Fruit fly (Drosophila melanogaster) whole organism, embryonic: ENCODE results near the gene Acsx3.

Source experiments
- Bteb2 ChIP-seq: fragments of 200-800 bp; sonication (Bioruptor generic); optimal IDR thresholded peaks from 2 replicates; lab custom pipeline; 2016; ENCODE audit warnings: missing biosample characterization, missing genetic modification characterization
- CG10654 ChIP-seq: fragments of 200-800 bp; sonication (Bioruptor generic); optimal IDR thresholded peaks from 2 replicates; lab custom pipeline; 2016; ENCODE audit warnings: missing biosample characterization, missing genetic modification characterization
- CG30403 ChIP-seq: fragments of 200-800 bp; sonication (Bioruptor generic); optimal IDR thresholded peaks from 3 replicates; lab custom pipeline; 2016; ENCODE audit warnings: missing biosample characterization, missing genetic modification characterization
- Dll ChIP-seq: fragments of 200-800 bp; sonication (Bioruptor generic); IDR thresholded peaks from 4 replicates; pipeline ENCODE4 v1.3.6; 2022; ENCODE audit warnings: missing biosample characterization, missing genetic modification characterization; ENCODE audit not compliant: partially characterized antibody
- Gug ChIP-seq: fragments of 200-800 bp; sonication (Bioruptor generic); IDR thresholded peaks from 4 replicates; pipeline ENCODE4 v1.3.6; 2022; ENCODE audit warnings: missing biosample characterization, missing genetic modification characterization
- Max ChIP-seq: fragments of 200-800 bp; sonication (Bioruptor generic); optimal IDR thresholded peaks from 2 replicates; lab custom pipeline; 2016; ENCODE audit warnings: missing biosample characterization, mild to moderate bottlenecking, missing genetic modification characterization
- NC2β ChIP-seq: fragments of 200-800 bp; sonication (Bioruptor generic); optimal IDR thresholded peaks from 2 replicates; lab custom pipeline; 2016; ENCODE audit warnings: missing biosample characterization, missing genetic modification characterization
- amos ChIP-seq: fragments of 200-800 bp; sonication (Bioruptor generic); IDR thresholded peaks from 2 replicates; pipeline ENCODE4 v1.3.6; 2022; ENCODE audit warnings: missing biosample characterization, missing genetic modification characterization; ENCODE audit not compliant: partially characterized antibody
- bowl ChIP-seq: fragments of 200-800 bp; sonication (Bioruptor generic); IDR thresholded peaks from 2 replicates; pipeline ENCODE4 v1.3.6; 2022; ENCODE audit warnings: missing biosample characterization, missing genetic modification characterization
- ken ChIP-seq: fragments of 200-800 bp; sonication (Bioruptor generic); IDR thresholded peaks from 3 replicates; pipeline ENCODE4 v1.3.6; 2022; ENCODE audit warnings: missing biosample characterization, missing genetic modification characterization
- psq ChIP-seq: fragments of 200-800 bp; sonication (Bioruptor generic); optimal IDR thresholded peaks from 2 replicates; lab custom pipeline; 2017; ENCODE audit warnings: missing biosample characterization, missing genetic modification characterization
- ro ChIP-seq: fragments of 200-800 bp; sonication (Bioruptor generic); IDR thresholded peaks from 2 replicates; pipeline ENCODE4 v1.3.6; 2022; ENCODE audit warnings: missing biosample characterization, missing genetic modification characterization
- ttk ChIP-seq: fragments of 200-800 bp; sonication (Bioruptor generic); IDR thresholded peaks from 2 replicates; pipeline ENCODE4 v2.1.2; 2022; ENCODE audit warnings: missing biosample characterization, missing genetic modification characterization

dm6 chr3R:19811510-19811909, 30.5 kb downstream of the Acsx3 start:
- TF ChIP-seq CG30403 (no peak), Dll (GFP tag; lab: Robert Waterston, UW) (no peak), Gug (GFP tag; lab: Robert Waterston, UW) (no peak), amos (GFP tag; lab: Robert Waterston, UW) (no peak), psq (GFP tag; lab: Kevin White, UChicago) (no peak), Max (no peak), CG10654 (no peak), NC2β (GFP tag; lab: Kevin White, UChicago) (no peak), ro (GFP tag; lab: Robert Waterston, UW) (no peak), ken (no peak), ttk (no peak), bowl (GFP tag; lab: Robert Waterston, UW) (no peak), Bteb2 (GFP tag; lab: Kevin White, UChicago) (no peak)
